Worm (Caenorhabditis elegans): Measurements from ENCODE around the gene puf-3.

DNA sequence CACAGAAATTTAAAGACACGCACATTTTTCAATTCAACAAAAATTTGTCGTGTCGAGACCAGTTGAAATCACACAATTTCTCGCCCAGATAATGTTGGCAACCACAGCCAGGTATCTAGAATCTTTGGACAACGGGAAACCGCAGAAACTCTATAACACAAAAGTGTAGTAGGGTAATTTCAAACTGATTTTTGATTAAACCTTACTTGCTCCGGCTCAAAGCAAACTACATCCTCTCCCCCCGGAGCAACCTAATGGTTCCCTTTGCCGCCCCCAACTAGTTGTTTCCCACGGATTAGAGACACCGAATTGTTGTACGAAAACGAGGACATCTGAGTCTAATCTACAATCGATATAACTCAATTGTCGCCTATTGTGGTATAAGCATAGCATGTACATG lies 42.4 kb upstream of the puf-3 start:
- TF ChIP-seq ztf-11 (tag; optimal IDR thresholded peaks at IDR 0.05) (no peak), ama-1 (optimal IDR thresholded peaks at IDR 0.05) (no peak), mdl-1 (tag; optimal IDR thresholded peaks at IDR 0.05) (no peak), elt-3 (tag; optimal IDR thresholded peaks at IDR 0.05) (no peak), unc-62 (GFP tag; optimal IDR thresholded peaks at IDR 0.05) (no peak), unc-39 (tag; optimal IDR thresholded peaks at IDR 0.05) (no peak), elt-1 (tag; optimal IDR thresholded peaks at IDR 0.05) (no peak), nhr-11 (tag; optimal IDR thresholded peaks at IDR 0.05) (no peak), jun-1 (tag; optimal IDR thresholded peaks at IDR 0.05) (no peak), ztf-4 (tag; optimal IDR thresholded peaks at IDR 0.05) (no peak), nhr-43 (tag; optimal IDR thresholded peaks at IDR 0.05; ENCODE audit: poor library complexity, severe bottlenecking) (no peak), nhr-12 (tag; optimal IDR thresholded peaks at IDR 0.05) (no peak)
